Worm (Caenorhabditis elegans) whole organism, L3 larva: ENCODE measurements around the gene srh-222.

ENCODE experiments used
- R02D3.7 ChIP-seq: fragments of 150-350 bp; optimal IDR thresholded peaks from 2 replicates; lab custom pipeline; 2014; ENCODE audit warnings: missing biosample characterization, missing genetic modification characterization
- ZK546.5 ChIP-seq: sonication (generic microtip); optimal IDR thresholded peaks from 2 replicates; lab custom pipeline; 2017; ENCODE audit warnings: missing biosample characterization, missing genetic modification characterization
- aly-2 ChIP-seq: fragments of 150-350 bp; optimal IDR thresholded peaks from 2 replicates; lab custom pipeline; 2014; ENCODE audit warnings: missing biosample characterization, missing genetic modification characterization
- ama-1 ChIP-seq: fragments of 150-350 bp; optimal IDR thresholded peaks from 2 replicates; lab custom pipeline; 2018
- ceh-16 ChIP-seq: sonication (generic microtip); optimal IDR thresholded peaks from 2 replicates; lab custom pipeline; 2017; ENCODE audit warnings: missing biosample characterization, missing genetic modification characterization
- ceh-28 ChIP-seq: fragments of 150-350 bp; optimal IDR thresholded peaks from 2 replicates; lab custom pipeline; 2014; ENCODE audit warnings: missing biosample characterization, missing genetic modification reagents, missing genetic modification characterization
- daf-12 ChIP-seq: fragments of 150-350 bp; optimal IDR thresholded peaks from 2 replicates; lab custom pipeline; 2014; ENCODE audit warnings: missing biosample characterization, missing genetic modification reagents, missing genetic modification characterization
- egl-5 ChIP-seq: fragments of 150-350 bp; optimal IDR thresholded peaks from 2 replicates; lab custom pipeline; 2017; ENCODE audit warnings: missing biosample characterization, missing genetic modification reagents, missing genetic modification characterization, inconsistent platforms
- elt-1 ChIP-seq: fragments of 150-350 bp; optimal IDR thresholded peaks from 2 replicates; lab custom pipeline; 2014; ENCODE audit warnings: missing biosample characterization, missing genetic modification characterization
- elt-2 ChIP-seq: sonication (generic microtip); optimal IDR thresholded peaks from 2 replicates; lab custom pipeline; 2016; ENCODE audit warnings: missing genetic modification reagents, mild to moderate bottlenecking, missing genetic modification characterization, missing compliant biosample characterization
- elt-3 ChIP-seq, 3 experiments: fragments of 150-350 bp in 1 of 3; sonication (generic microtip) in 2 of 3; optimal IDR thresholded peaks; 2 replicates in 2 of 3; 4 replicates in 1 of 3; lab custom pipeline; 2014 to 2017; ENCODE audit warnings: missing biosample characterization in 3 of 3, missing genetic modification characterization in 3 of 3
- eor-1 ChIP-seq, 2 experiments: fragments of 150-350 bp; optimal IDR thresholded peaks; 2 replicates each; lab custom pipeline; 2014 to 2018; ENCODE audit warnings: missing biosample characterization in 2 of 2, missing genetic modification characterization in 2 of 2
- fkh-2 ChIP-seq: fragments of 150-350 bp; optimal IDR thresholded peaks from 2 replicates; lab custom pipeline; 2014; ENCODE audit warnings: missing biosample characterization, missing genetic modification reagents, missing genetic modification characterization
- hmg-11 ChIP-seq: sonication (generic microtip); optimal IDR thresholded peaks from 2 replicates; lab custom pipeline; 2016; ENCODE audit warnings: missing genetic modification characterization, missing compliant biosample characterization
- jun-1 ChIP-seq: fragments of 150-350 bp; optimal IDR thresholded peaks from 2 replicates; lab custom pipeline; 2014; ENCODE audit warnings: missing biosample characterization, missing genetic modification reagents, missing genetic modification characterization
- lin-15B ChIP-seq: fragments of 150-350 bp; optimal IDR thresholded peaks from 2 replicates; lab custom pipeline; 2014; ENCODE audit warnings: missing biosample characterization, missing genetic modification characterization
- lin-39 ChIP-seq: fragments of 150-350 bp; optimal IDR thresholded peaks from 2 replicates; lab custom pipeline; 2018; ENCODE audit warnings: missing biosample characterization, missing genetic modification reagents, missing genetic modification characterization
- lsy-12 ChIP-seq: sonication (generic microtip); optimal IDR thresholded peaks from 2 replicates; lab custom pipeline; 2016; ENCODE audit warnings: mild to moderate bottlenecking, missing genetic modification characterization, missing compliant biosample characterization
- mdl-1 ChIP-seq: fragments of 150-350 bp; optimal IDR thresholded peaks from 2 replicates; lab custom pipeline; 2014; ENCODE audit warnings: missing biosample characterization, missing genetic modification characterization
- mml-1 ChIP-seq: fragments of 150-350 bp; sonication (generic microtip); optimal IDR thresholded peaks from 3 replicates; lab custom pipeline; 2014; ENCODE audit warnings: missing biosample characterization, missing genetic modification characterization
- nfya-1 ChIP-seq: sonication (generic microtip); optimal IDR thresholded peaks from 2 replicates; lab custom pipeline; 2017; ENCODE audit warnings: missing genetic modification characterization, mild to moderate bottlenecking, missing compliant biosample characterization, antibody characterized with exemption, moderate library complexity; ENCODE audit not compliant: insufficient read depth
- nhr-11 ChIP-seq: fragments of 150-350 bp; optimal IDR thresholded peaks from 2 replicates; lab custom pipeline; 2014; ENCODE audit warnings: missing biosample characterization, missing genetic modification characterization
- nhr-23 ChIP-seq: fragments of 150-350 bp; optimal IDR thresholded peaks from 2 replicates; lab custom pipeline; 2014; ENCODE audit warnings: missing biosample characterization, missing genetic modification reagents, missing genetic modification characterization
- nhr-237 ChIP-seq: fragments of 150-350 bp; optimal IDR thresholded peaks from 2 replicates; lab custom pipeline; 2014; ENCODE audit warnings: missing biosample characterization, missing genetic modification characterization
- nhr-25 ChIP-seq: sonication (generic microtip); optimal IDR thresholded peaks from 2 replicates; lab custom pipeline; 2017; ENCODE audit warnings: missing biosample characterization, missing genetic modification characterization
- nhr-28 ChIP-seq: fragments of 150-350 bp; optimal IDR thresholded peaks from 2 replicates; lab custom pipeline; 2014; ENCODE audit warnings: missing biosample characterization, missing genetic modification characterization
- nhr-43 ChIP-seq: sonication (generic microtip); optimal IDR thresholded peaks from 2 replicates; lab custom pipeline; 2016; ENCODE audit warnings: mild to moderate bottlenecking, missing genetic modification characterization, missing compliant biosample characterization; ENCODE audit not compliant: poor library complexity, severe bottlenecking
- nhr-67 ChIP-seq: fragments of 150-350 bp; optimal IDR thresholded peaks from 2 replicates; lab custom pipeline; 2014; ENCODE audit warnings: missing biosample characterization, missing genetic modification characterization
- nhr-76 ChIP-seq: fragments of 150-350 bp; sonication (generic microtip); optimal IDR thresholded peaks from 5 replicates; lab custom pipeline; 2014; ENCODE audit warnings: missing biosample characterization, missing genetic modification characterization
- nhr-77 ChIP-seq: fragments of 150-350 bp; optimal IDR thresholded peaks from 2 replicates; lab custom pipeline; 2014; ENCODE audit warnings: missing biosample characterization, missing genetic modification characterization
- pqm-1 ChIP-seq: fragments of 150-350 bp; optimal IDR thresholded peaks from 2 replicates; lab custom pipeline; 2017; ENCODE audit warnings: missing biosample characterization, missing genetic modification characterization, inconsistent platforms
- sea-2 ChIP-seq: fragments of 150-350 bp; sonication (generic microtip); optimal IDR thresholded peaks from 4 replicates; lab custom pipeline; 2014; ENCODE audit warnings: missing biosample characterization, missing genetic modification reagents, missing genetic modification characterization
- skn-1 ChIP-seq: fragments of 150-350 bp; optimal IDR thresholded peaks from 2 replicates; lab custom pipeline; 2014; ENCODE audit warnings: missing biosample characterization, missing genetic modification characterization
- snpc-4 ChIP-seq: fragments of 150-350 bp; optimal IDR thresholded peaks from 2 replicates; lab custom pipeline; 2014; ENCODE audit warnings: missing biosample characterization, missing genetic modification characterization
- tbx-2 ChIP-seq: sonication (generic microtip); optimal IDR thresholded peaks from 2 replicates; lab custom pipeline; 2016; ENCODE audit warnings: mild to moderate bottlenecking, missing genetic modification characterization, missing compliant biosample characterization
- unc-39 ChIP-seq: sonication (generic microtip); optimal IDR thresholded peaks from 4 replicates; lab custom pipeline; 2017; ENCODE audit warnings: missing biosample characterization, missing genetic modification characterization
- zag-1 ChIP-seq: fragments of 150-350 bp; optimal IDR thresholded peaks from 2 replicates; lab custom pipeline; 2014; ENCODE audit warnings: missing biosample characterization, missing genetic modification characterization
- ztf-11 ChIP-seq: fragments of 150-350 bp; optimal IDR thresholded peaks from 2 replicates; lab custom pipeline; 2014; ENCODE audit warnings: missing biosample characterization, missing genetic modification characterization
- ztf-4 ChIP-seq: fragments of 150-350 bp; optimal IDR thresholded peaks from 2 replicates; lab custom pipeline; 2014; ENCODE audit warnings: missing biosample characterization, missing genetic modification characterization

The srh-222 gene

ce11 chrIV:3993292-3993691 is 13.7 kb downstream of the srh-222 start, which contains the start of gene F47C12.6:
Gene F47C12.6 (minus strand): TSS chrIV:3993392.
- TF ChIP-seq nhr-25 (tag; lab: Kevin White, UChicago), result no peak
- no peak for TF ChIP-seq nhr-43 (tag; lab: Kevin White, UChicago)
- TF ChIP-seq jun-1 (tag; lab: Kevin White, UChicago), result no peak
- TF ChIP-seq fkh-2 (tag; lab: Kevin White, UChicago), result no peak
- no peak for TF ChIP-seq lin-39 (tag; lab: Kevin White, UChicago)
- no peak for TF ChIP-seq unc-39
- TF ChIP-seq skn-1 (tag; lab: Kevin White, UChicago), result no peak
- TF ChIP-seq nhr-28 (tag; lab: Kevin White, UChicago), result no peak
- no peak for TF ChIP-seq ztf-4
- TF ChIP-seq nhr-76, result no peak
- no peak for TF ChIP-seq lsy-12 (tag; lab: Kevin White, UChicago)
- TF ChIP-seq lin-15B, result no peak
- TF ChIP-seq egl-5 (tag; lab: Kevin White, UChicago), result no peak
- no peak for TF ChIP-seq sea-2 (GFP tag; lab: Kevin White, UChicago)
- TF ChIP-seq nhr-23 (tag; lab: Kevin White, UChicago), result no peak
- no peak for TF ChIP-seq R02D3.7 (tag; lab: Kevin White, UChicago)

DNA sequence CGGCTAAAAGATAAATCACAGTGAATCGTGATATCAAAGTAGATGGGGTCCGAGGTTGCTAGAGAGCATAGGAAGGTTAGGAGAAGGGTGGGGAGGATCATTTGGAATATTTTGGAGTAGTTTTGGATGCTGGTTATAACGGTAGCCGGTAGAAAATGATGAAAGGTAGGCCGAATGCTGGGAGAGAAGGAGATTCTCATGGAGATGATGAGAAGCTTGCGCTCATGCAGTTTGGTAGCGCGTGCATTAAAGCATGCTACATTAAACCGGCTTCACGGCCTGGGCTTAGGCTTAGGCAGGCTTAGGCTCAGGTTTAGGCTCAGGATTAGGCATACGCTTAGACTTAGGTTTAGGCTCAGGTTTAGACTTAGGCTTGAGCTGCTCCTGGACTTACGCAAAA is 14.7 kb downstream of the srh-222 start, which contains the start of gene F47C12.13:
Gene F47C12.13 (minus strand): TSS at position 101 of the 400 bp plus-strand sequence.
- TF ChIP-seq mdl-1 (tag; lab: Kevin White, UChicago) (no peak), lsy-12 (tag; lab: Kevin White, UChicago) (no peak), lin-39 (tag; lab: Kevin White, UChicago) (no peak), nfya-1 (tag; lab: Kevin White, UChicago) (no peak), nhr-67 (tag; lab: Kevin White, UChicago) (no peak), eor-1 (tag; optimal IDR thresholded peaks at IDR 0.05; lab: Kevin White, UChicago) (no peak), ztf-4 (no peak), hmg-11 (no peak), nhr-43 (tag; lab: Kevin White, UChicago) (no peak), pqm-1 (no peak), ama-1 (lab: Kevin White, UChicago) (no peak), aly-2 (tag; lab: Kevin White, UChicago) (no peak), zag-1 (tag; lab: Kevin White, UChicago) (no peak), nhr-11 (tag; lab: Kevin White, UChicago) (no peak), tbx-2 (tag; lab: Kevin White, UChicago) (no peak), ztf-11 (tag; lab: Kevin White, UChicago) (no peak), daf-12 (tag; lab: Kevin White, UChicago) (no peak)

ce11 chrIV:3995384-3995783 is 15.8 kb downstream of the srh-222 start, which contains the start of gene F47C12.7:
Gene F47C12.7 (minus strand): TSS chrIV:3995484.
- TF ChIP-seq elt-2 (tag; lab: Kevin White, UChicago) (no peak), snpc-4 (tag; lab: Kevin White, UChicago) (no peak), elt-3 (tag; optimal IDR thresholded peaks at IDR 0.05; lab: Kevin White, UChicago) (no peak), ZK546.5 (no peak), nhr-43 (tag; lab: Kevin White, UChicago) (no peak), egl-5 (tag; lab: Kevin White, UChicago) (no peak), lsy-12 (tag; lab: Kevin White, UChicago) (no peak), nhr-77 (tag; lab: Kevin White, UChicago) (no peak), jun-1 (tag; lab: Kevin White, UChicago) (no peak)

ce11 chrIV:3998517-3998916 is 18.9 kb downstream of the srh-222 start, which contains the start of gene F47C12.8:
Gene F47C12.8 (minus strand): TSS chrIV:3998617.
- TF ChIP-seq elt-2 (tag; lab: Kevin White, UChicago), result no peak
- no peak for TF ChIP-seq nfya-1 (tag; lab: Kevin White, UChicago)
- TF ChIP-seq elt-3 (tag; optimal IDR thresholded peaks at IDR 0.05; lab: Kevin White, UChicago), result no peak
- TF ChIP-seq ceh-28 (tag; lab: Kevin White, UChicago), result no peak
- TF ChIP-seq lin-15B, result no peak
- TF ChIP-seq nhr-43 (tag; lab: Kevin White, UChicago), result no peak
- TF ChIP-seq ztf-11 (tag; lab: Kevin White, UChicago), result no peak
- no peak for TF ChIP-seq nhr-76
- TF ChIP-seq lsy-12 (tag; lab: Kevin White, UChicago), result no peak
- no peak for TF ChIP-seq lin-39 (tag; lab: Kevin White, UChicago)
- TF ChIP-seq nhr-237 (tag; lab: Kevin White, UChicago), result no peak
- no peak for TF ChIP-seq pqm-1
- TF ChIP-seq egl-5 (tag; lab: Kevin White, UChicago), result no peak
- no peak for TF ChIP-seq skn-1 (tag; lab: Kevin White, UChicago)
- no peak for TF ChIP-seq mml-1 (tag; lab: Kevin White, UChicago)
- no peak for TF ChIP-seq ceh-16 (tag; lab: Kevin White, UChicago)
- no peak for TF ChIP-seq elt-1 (tag; lab: Kevin White, UChicago)
- no peak for TF ChIP-seq snpc-4 (tag; lab: Kevin White, UChicago)
- no peak for TF ChIP-seq daf-12 (tag; lab: Kevin White, UChicago)
